Fruit fly (Drosophila melanogaster) S2 (cell line): Measurements from ENCODE around the gene CG31454.

Experiments used
- CG8478 ChIP-seq: fragments of >200 bp; optimal IDR thresholded peaks from 2 replicates; lab custom pipeline; 2018
- CTCF ChIP-seq, 2 experiments: fragments of >200 bp; optimal IDR thresholded peaks; 2 replicates each; lab custom pipeline; 2018

DNA sequence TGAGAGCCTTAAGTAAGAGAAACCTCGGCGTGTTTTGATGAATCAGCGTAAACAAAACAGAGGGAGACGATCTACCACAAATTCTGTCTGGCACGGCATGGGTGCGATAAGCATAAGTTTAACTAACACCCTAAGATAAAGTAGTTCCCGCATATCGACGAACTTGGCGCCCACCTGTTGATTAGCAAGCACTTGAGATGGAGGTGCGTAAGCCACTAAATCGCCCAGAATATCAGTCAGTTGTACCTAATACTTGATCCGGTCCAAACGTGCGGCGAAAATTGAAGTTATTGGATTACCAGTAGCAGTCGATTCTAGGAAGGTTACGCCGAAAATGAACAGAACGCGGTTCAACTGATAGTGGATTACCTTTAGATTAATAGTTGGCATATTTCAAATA, at the start of gene CG31454:
- TF ChIP-seq CG8478 (no peak), CTCF (optimal IDR thresholded peaks at IDR 0.05; lab: Kevin White, UChicago) (no peak)
